Worm (Caenorhabditis elegans): ENCODE results near the gene F46B3.16.

DNA sequence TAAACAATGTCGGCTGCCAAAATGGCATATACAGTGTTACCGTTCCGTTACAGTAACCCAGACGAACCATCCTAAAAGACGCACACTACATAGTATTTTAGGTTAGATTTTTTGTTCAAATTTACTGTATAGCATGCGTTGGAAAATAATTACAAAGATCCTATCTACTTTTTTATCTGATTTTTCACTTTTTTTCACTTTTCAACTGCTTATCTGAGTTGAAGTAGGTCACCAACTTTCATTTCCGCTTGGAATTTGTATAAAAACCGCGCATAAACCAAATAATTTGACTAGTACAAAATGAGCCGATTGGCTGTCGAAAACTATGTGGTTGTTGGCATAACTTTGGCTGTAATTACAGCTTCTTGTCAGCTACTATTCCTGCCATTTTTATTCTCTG lies 34.6 kb upstream of the F46B3.16 start, which contains the start of gene col-163:
- TF ChIP-seq med-1 (GFP tag; optimal IDR thresholded peaks at IDR 0.05; ENCODE audit: insufficient read depth) (no peak), tab-1 (GFP tag; IDR thresholded peaks at IDR 0.05) (no peak), flt-1 (GFP tag; IDR thresholded peaks at IDR 0.05) (no peak), ref-1 (GFP tag; conservative IDR thresholded peaks at IDR 0.05) (no peak), ztf-29 (GFP tag; IDR thresholded peaks at IDR 0.05) (no peak), ztf-23 (GFP tag; IDR thresholded peaks at IDR 0.05) (no peak), T22C8.4 (GFP tag; IDR thresholded peaks at IDR 0.05) (no peak), klf-2 (GFP tag; conservative IDR thresholded peaks at IDR 0.05) (no peak), cog-1 (tag; optimal IDR thresholded peaks at IDR 0.05) (no peak)

All from whole organism, midembryonic.